Worm (Caenorhabditis elegans) whole organism, L1 larva: ENCODE measurements around the gene fip-1.

ENCODE experiments used
- C16A3.4 ChIP-seq: fragments of 150-350 bp; optimal IDR thresholded peaks from 2 replicates; lab custom pipeline; 2014; ENCODE audit warnings: missing biosample characterization, missing genetic modification characterization
- C34B4.2 ChIP-seq: sonication (generic microtip); optimal IDR thresholded peaks from 2 replicates; lab custom pipeline; 2017; ENCODE audit warnings: mild to moderate bottlenecking, missing genetic modification characterization, missing compliant biosample characterization
- aly-2 ChIP-seq: fragments of 150-350 bp; optimal IDR thresholded peaks from 2 replicates; lab custom pipeline; 2014; ENCODE audit warnings: missing biosample characterization, missing genetic modification characterization
- ama-1 ChIP-seq: fragments of 150-350 bp; optimal IDR thresholded peaks from 2 replicates; lab custom pipeline; 2014
- ceh-63 ChIP-seq: fragments of 200-800 bp; sonication (Bioruptor generic); optimal IDR thresholded peaks from 2 replicates; lab custom pipeline; 2018; ENCODE audit warnings: mild to moderate bottlenecking, missing genetic modification characterization, missing compliant biosample characterization
- ceh-88 ChIP-seq: fragments of 200-800 bp; sonication (Bioruptor generic); IDR thresholded peaks from 2 replicates; pipeline ENCODE4 v1.3.6; 2022; ENCODE audit warnings: missing genetic modification characterization, missing compliant biosample characterization
- dpl-1 ChIP-seq, 3 experiments: fragments of 150-350 bp in 2 of 3; sonication (generic microtip) in 1 of 3; optimal IDR thresholded peaks; 2 replicates each; lab custom pipeline; 2014 to 2017; ENCODE audit warnings: missing biosample characterization in 3 of 3, missing genetic modification characterization in 3 of 3, missing genetic modification reagents in 3 of 3
- dsc-1 ChIP-seq: sonication (generic microtip); optimal IDR thresholded peaks from 2 replicates; lab custom pipeline; 2016; ENCODE audit warnings: mild to moderate bottlenecking, missing genetic modification characterization, missing compliant biosample characterization
- efl-1 ChIP-seq, 4 experiments: fragments of 150-350 bp; optimal IDR thresholded peaks in 3 of 4; peaks in 1 of 4; 1 replicate in 1 of 4; 2 replicates in 3 of 4; lab custom pipeline; 2014; ENCODE audit warnings: missing biosample characterization in 2 of 4, missing genetic modification characterization in 2 of 4, missing genetic modification reagents in 2 of 4
- egl-13 ChIP-seq: sonication (generic microtip); optimal IDR thresholded peaks from 2 replicates; lab custom pipeline; 2016; ENCODE audit warnings: missing genotype, missing genetic modification reagents, missing genetic modification characterization, missing compliant biosample characterization
- egl-27 ChIP-seq, 2 experiments: fragments of 150-350 bp in 1 of 2; sonication (generic microtip); optimal IDR thresholded peaks; 3 replicates each; lab custom pipeline; 2017 to 2018; ENCODE audit warnings: missing biosample characterization in 2 of 2, missing genetic modification characterization in 2 of 2, missing genetic modification reagents in 2 of 2
- ets-5 ChIP-seq: fragments of 200-800 bp; sonication (Bioruptor generic); IDR thresholded peaks from 2 replicates; pipeline ENCODE4 v1.3.6; 2022; ENCODE audit warnings: missing genetic modification characterization, missing compliant biosample characterization
- fkh-8 ChIP-seq: sonication (generic microtip); optimal IDR thresholded peaks from 2 replicates; lab custom pipeline; 2016; ENCODE audit warnings: mild to moderate bottlenecking, missing genetic modification characterization, missing compliant biosample characterization
- fos-1 ChIP-seq: fragments of 150-350 bp; optimal IDR thresholded peaks from 2 replicates; lab custom pipeline; 2014; ENCODE audit warnings: missing biosample characterization, missing genetic modification characterization
- grh-1 ChIP-seq: fragments of 200-800 bp; sonication (Bioruptor generic); IDR thresholded peaks from 2 replicates; pipeline ENCODE4 v1.3.6; 2022; ENCODE audit warnings: missing genetic modification reagents, missing genetic modification characterization, missing compliant biosample characterization
- isw-1 ChIP-seq: fragments of 200-800 bp; sonication (Bioruptor generic); IDR thresholded peaks from 2 replicates; pipeline ENCODE4 v1.3.6; 2022; ENCODE audit warnings: missing genetic modification characterization, missing compliant biosample characterization
- lin-13 ChIP-seq: fragments of 150-350 bp; optimal IDR thresholded peaks from 2 replicates; lab custom pipeline; 2014; ENCODE audit warnings: missing biosample characterization, missing genetic modification reagents, missing genetic modification characterization
- lin-14 ChIP-seq: fragments of 200-800 bp; sonication (Bioruptor generic); optimal IDR thresholded peaks from 2 replicates; lab custom pipeline; 2018; ENCODE audit warnings: mild to moderate bottlenecking, missing genetic modification characterization, moderate library complexity, missing compliant biosample characterization
- lin-35 ChIP-seq, 2 experiments: fragments of 150-350 bp; optimal IDR thresholded peaks; 2 replicates each; lab custom pipeline; 2014; ENCODE audit warnings: missing biosample characterization in 2 of 2, missing genetic modification characterization in 2 of 2, missing genetic modification reagents in 2 of 2
- lsy-2 ChIP-seq, 2 experiments: fragments of 150-350 bp; optimal IDR thresholded peaks; 2 replicates each; lab custom pipeline; 2014; ENCODE audit warnings: missing biosample characterization in 2 of 2, missing genetic modification characterization in 2 of 2
- mab-9 ChIP-seq: fragments of 200-800 bp; sonication (Bioruptor generic); IDR thresholded peaks from 2 replicates; pipeline ENCODE4 v1.3.6; 2022; ENCODE audit warnings: missing genetic modification reagents, missing genetic modification characterization, missing compliant biosample characterization
- mdl-1 ChIP-seq, 2 experiments: fragments of 150-350 bp; optimal IDR thresholded peaks; 2 replicates each; lab custom pipeline; 2014 to 2017; ENCODE audit warnings: missing biosample characterization in 2 of 2, missing genetic modification characterization in 2 of 2, inconsistent platforms in 1 of 2
- mep-1 ChIP-seq: fragments of 150-350 bp; optimal IDR thresholded peaks from 2 replicates; lab custom pipeline; 2014; ENCODE audit warnings: missing biosample characterization, missing genetic modification characterization
- nhr-20 ChIP-seq: sonication (generic microtip); optimal IDR thresholded peaks from 2 replicates; lab custom pipeline; 2016; ENCODE audit warnings: mild to moderate bottlenecking, missing genetic modification characterization, missing compliant biosample characterization
- nhr-237 ChIP-seq: fragments of 150-350 bp; optimal IDR thresholded peaks from 2 replicates; lab custom pipeline; 2014; ENCODE audit warnings: missing biosample characterization, missing genetic modification characterization
- nhr-47 ChIP-seq: sonication (generic microtip); optimal IDR thresholded peaks from 2 replicates; lab custom pipeline; 2016; ENCODE audit warnings: mild to moderate bottlenecking, missing genetic modification characterization, moderate library complexity, missing compliant biosample characterization
- nhr-71 ChIP-seq: sonication (generic microtip); optimal IDR thresholded peaks from 2 replicates; lab custom pipeline; 2016; ENCODE audit warnings: mild to moderate bottlenecking, missing genetic modification characterization, moderate library complexity, missing compliant biosample characterization
- nhr-76 ChIP-seq: sonication (generic microtip); optimal IDR thresholded peaks from 2 replicates; lab custom pipeline; 2017; ENCODE audit warnings: missing biosample characterization, missing genetic modification characterization
- nhr-84 ChIP-seq: sonication (generic microtip); optimal IDR thresholded peaks from 2 replicates; lab custom pipeline; 2017; ENCODE audit warnings: missing biosample characterization, missing genetic modification characterization
- nhr-85 ChIP-seq: sonication (generic microtip); peaks from one replicate; lab custom pipeline; 2016; ENCODE audit warnings: missing genetic modification characterization, inconsistent platforms, missing compliant biosample characterization
- nhr-90 ChIP-seq: sonication (generic microtip); optimal IDR thresholded peaks from 2 replicates; lab custom pipeline; 2016; ENCODE audit warnings: mild to moderate bottlenecking, missing genetic modification characterization, missing compliant biosample characterization; ENCODE audit not compliant: poor library complexity
- pax-3 ChIP-seq: fragments of 200-800 bp; sonication (Bioruptor generic); optimal IDR thresholded peaks from 2 replicates; lab custom pipeline; 2018; ENCODE audit warnings: mild to moderate bottlenecking, missing genetic modification characterization, moderate library complexity, missing compliant biosample characterization
- rnt-1 ChIP-seq: sonication (generic microtip); optimal IDR thresholded peaks from 2 replicates; lab custom pipeline; 2016; ENCODE audit warnings: mild to moderate bottlenecking, missing genetic modification characterization, moderate library complexity, missing compliant biosample characterization
- snu-23 ChIP-seq: sonication (generic microtip); optimal IDR thresholded peaks from 2 replicates; lab custom pipeline; 2016; ENCODE audit warnings: missing genetic modification characterization, missing compliant biosample characterization
- swsn-7 ChIP-seq: sonication (generic microtip); optimal IDR thresholded peaks from 2 replicates; lab custom pipeline; 2016; ENCODE audit warnings: missing genetic modification characterization, missing compliant biosample characterization
- tbx-2 ChIP-seq: sonication (generic microtip); optimal IDR thresholded peaks from 2 replicates; lab custom pipeline; 2016; ENCODE audit warnings: missing genetic modification characterization, missing compliant biosample characterization
- unc-130 ChIP-seq: fragments of 150-350 bp; optimal IDR thresholded peaks from 2 replicates; lab custom pipeline; 2017; ENCODE audit warnings: missing biosample characterization, missing genetic modification characterization, inconsistent platforms
- unc-98 ChIP-seq: fragments of 200-800 bp; sonication (Bioruptor generic); IDR thresholded peaks from 2 replicates; pipeline ENCODE4 v1.3.6; 2022; ENCODE audit warnings: missing genetic modification characterization, missing compliant biosample characterization
- xbp-1 ChIP-seq: sonication (generic microtip); optimal IDR thresholded peaks from 2 replicates; lab custom pipeline; 2016; ENCODE audit warnings: missing genetic modification characterization, missing compliant biosample characterization

The fip-1 gene

DNA sequence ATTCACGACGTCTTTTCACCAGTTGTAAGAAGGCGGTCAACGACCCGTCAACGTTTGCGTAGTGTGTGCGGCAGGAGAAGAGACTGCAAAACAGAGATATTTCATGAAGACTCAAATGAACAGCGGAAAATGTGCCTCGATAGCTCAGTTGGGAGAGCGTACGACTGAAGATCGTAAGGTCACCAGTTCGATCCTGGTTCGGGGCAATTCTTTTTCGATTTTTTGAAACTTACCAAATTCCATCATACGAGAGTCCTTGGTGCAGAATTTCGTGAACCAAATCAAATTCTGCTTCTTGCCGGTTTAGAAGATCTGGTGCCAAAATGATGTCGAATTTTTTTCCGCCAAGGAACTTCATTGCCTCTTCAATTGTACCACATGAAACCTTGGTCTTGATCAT, 13.4 kb downstream of the fip-1 start:
- TF ChIP-seq C16A3.4 (tag; lab: Kevin White, UChicago) = peak; percentile 23
- TF ChIP-seq lin-13 (GFP tag; lab: Kevin White, UChicago) = peak; percentile 12
- TF ChIP-seq tbx-2 (tag; lab: Kevin White, UChicago) = no peak
- peak; percentile 46 for TF ChIP-seq snu-23 (GFP tag; lab: Kevin White, UChicago)
- no peak for TF ChIP-seq mab-9 (GFP tag; lab: Robert Waterston, UW)
- no peak for TF ChIP-seq pax-3 (tag; lab: Kevin White, UChicago)
- TF ChIP-seq lin-35 (GFP tag; optimal IDR thresholded peaks at IDR 0.05; lab: Kevin White, UChicago) = peak; percentile 27 to 62
- TF ChIP-seq egl-27 (tag; optimal IDR thresholded peaks at IDR 0.05; lab: Kevin White, UChicago) = no peak
- peak; percentile 1 for TF ChIP-seq ama-1 (lab: Kevin White, UChicago)
- no peak for TF ChIP-seq egl-13 (tag; lab: Kevin White, UChicago)
- peak; percentile 14 to 38 for TF ChIP-seq efl-1 (optimal IDR thresholded peaks at IDR 0.05; lab: Kevin White, UChicago)
- TF ChIP-seq efl-1 (GFP tag; optimal IDR thresholded peaks at IDR 0.05 in 1 of 2; lab: Kevin White, UChicago) = peak; percentile 7 to 8
- peak in 1 of 2 experiments; percentile 4 for TF ChIP-seq mdl-1 (tag; optimal IDR thresholded peaks at IDR 0.05; lab: Kevin White, UChicago)
- peak; percentile 31 for TF ChIP-seq swsn-7
- peak; percentile 2 for TF ChIP-seq aly-2
- TF ChIP-seq ceh-63 (GFP tag; lab: Kevin White, UChicago) = no peak
- TF ChIP-seq mep-1 (tag; lab: Kevin White, UChicago) = no peak
- peak; percentile 38 for TF ChIP-seq nhr-47 (tag; lab: Kevin White, UChicago)
- TF ChIP-seq isw-1 = no peak
- TF ChIP-seq nhr-237 = no peak
- peak; percentile 54 for TF ChIP-seq nhr-71
- TF ChIP-seq dsc-1 = peak; percentile 39
- peak; percentile 36 for TF ChIP-seq lin-14
- TF ChIP-seq dpl-1 (GFP tag; optimal IDR thresholded peaks at IDR 0.05; lab: Kevin White, UChicago) = peak in 2 of 3 experiments; percentile 12 to 23
- peak; percentile 12 for TF ChIP-seq xbp-1 (tag; lab: Kevin White, UChicago)
- TF ChIP-seq nhr-84 = no peak
- peak; percentile 34 for TF ChIP-seq nhr-20 (tag; lab: Kevin White, UChicago)
- TF ChIP-seq rnt-1 (tag; lab: Kevin White, UChicago) = peak; percentile 42
- TF ChIP-seq nhr-85 (tag; lab: Kevin White, UChicago) = peak; percentile 80
- TF ChIP-seq fkh-8 (tag; lab: Kevin White, UChicago) = no peak
- no peak for TF ChIP-seq C34B4.2 (tag; lab: Kevin White, UChicago)
- TF ChIP-seq unc-130 (tag; lab: Kevin White, UChicago) = no peak
- peak; percentile 23 to 45 for TF ChIP-seq lsy-2 (tag; optimal IDR thresholded peaks at IDR 0.05; lab: Kevin White, UChicago)
- TF ChIP-seq ets-5 (GFP tag; lab: Robert Waterston, UW) = no peak

DNA sequence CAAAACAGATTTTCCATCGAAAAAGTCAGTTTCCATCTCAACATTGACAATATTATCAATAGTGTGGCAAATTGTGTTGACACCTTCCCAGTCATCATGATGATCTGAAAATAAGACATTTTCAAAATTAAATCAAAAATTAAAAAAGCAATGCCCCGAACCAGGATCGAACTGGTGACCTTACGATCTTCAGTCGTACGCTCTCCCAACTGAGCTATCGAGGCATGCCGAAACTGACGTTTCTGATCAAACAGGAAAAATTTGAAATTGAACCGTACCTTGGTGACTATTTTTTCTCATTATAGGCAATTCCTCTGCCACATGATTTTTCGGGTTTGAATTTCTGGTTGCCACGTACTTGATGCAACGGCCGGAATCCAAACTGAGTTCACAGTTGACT, 13.9 kb downstream of the fip-1 start:
- no peak for TF ChIP-seq nhr-90 (tag; lab: Kevin White, UChicago)
- no peak for TF ChIP-seq lin-13 (GFP tag; lab: Kevin White, UChicago)
- TF ChIP-seq ceh-88 = no peak
- TF ChIP-seq C34B4.2 (tag; lab: Kevin White, UChicago) = no peak
- no peak for TF ChIP-seq grh-1 (GFP tag; lab: Robert Waterston, UW)
- no peak for TF ChIP-seq fos-1 (tag; lab: Kevin White, UChicago)
- TF ChIP-seq isw-1 = no peak
- TF ChIP-seq ama-1 (lab: Kevin White, UChicago) = no peak
- TF ChIP-seq xbp-1 (tag; lab: Kevin White, UChicago) = no peak
- TF ChIP-seq efl-1 (optimal IDR thresholded peaks at IDR 0.05; lab: Kevin White, UChicago) = no peak
- no peak for TF ChIP-seq efl-1 (GFP tag; optimal IDR thresholded peaks at IDR 0.05 in 1 of 2; lab: Kevin White, UChicago)
- no peak for TF ChIP-seq nhr-76 (tag; lab: Kevin White, UChicago)
- TF ChIP-seq lin-14 = no peak
- no peak for TF ChIP-seq unc-98 (GFP tag; lab: Robert Waterston, UW)
